Fruit fly (Drosophila melanogaster) whole organism, larva: ENCODE measurements around the gene CG31778.
A peak's percentile ranks its signal among the peaks of the same experiment; 100 is the strongest.

Source experiments
- noc ChIP-seq: fragments of 200-800 bp; sonication (Bioruptor generic); optimal IDR thresholded peaks from 3 replicates; lab custom pipeline; 2019; ENCODE audit warnings: missing biosample characterization, mild to moderate bottlenecking, missing genetic modification characterization, moderate library complexity

CG31778 gene

dm6 chr2L:3669675-3670074, 35.6 kb downstream of the CG31778 start, which contains the start of gene Sfp24Bb:
Gene Sfp24Bb, minus strand, starts transcription at chr2L:3669775.
- TF ChIP-seq noc, result no peak

dm6 chr2L:3669034-3669433, 36.3 kb downstream of the CG31778 start, which contains the start of gene Sfp24Bd:
Gene Sfp24Bd, minus strand, starts transcription at chr2L:3669134.
- no peak for TF ChIP-seq noc

- no peak for TF ChIP-seq noc
Measured at dm6 chr2L:3668451-3668850, 36.8 kb downstream of the CG31778 start, which contains the start of gene Sfp24Ba. Gene Sfp24Ba, minus strand, starts transcription at chr2L:3668551.

dm6 chr2L:3662307-3662795, 42.9 kb downstream of the CG31778 start, which contains the start of gene Drgx:
Gene Drgx, plus strand, starts transcription at chr2L:3662745.
- no peak for TF ChIP-seq noc

dm6 chr2L:3657349-3658142, 47.7 kb downstream of the CG31778 start:
- no peak for TF ChIP-seq noc

- no peak for TF ChIP-seq noc
Measured at dm6 chr2L:3656667-3657066, 48.6 kb downstream of the CG31778 start, which contains the start of gene for. Gene for, minus strand, starts transcription at chr2L:3656953.

- TF ChIP-seq noc, result peak; percentile 100
Measured at dm6 chr2L:3655698-3656105, 49.6 kb downstream of the CG31778 start.

dm6 chr2L:3654956-3655618, 50.2 kb downstream of the CG31778 start:
- TF ChIP-seq noc, result no peak
